Fruit fly (Drosophila melanogaster): ENCODE results near the gene ICA69.

DNA sequence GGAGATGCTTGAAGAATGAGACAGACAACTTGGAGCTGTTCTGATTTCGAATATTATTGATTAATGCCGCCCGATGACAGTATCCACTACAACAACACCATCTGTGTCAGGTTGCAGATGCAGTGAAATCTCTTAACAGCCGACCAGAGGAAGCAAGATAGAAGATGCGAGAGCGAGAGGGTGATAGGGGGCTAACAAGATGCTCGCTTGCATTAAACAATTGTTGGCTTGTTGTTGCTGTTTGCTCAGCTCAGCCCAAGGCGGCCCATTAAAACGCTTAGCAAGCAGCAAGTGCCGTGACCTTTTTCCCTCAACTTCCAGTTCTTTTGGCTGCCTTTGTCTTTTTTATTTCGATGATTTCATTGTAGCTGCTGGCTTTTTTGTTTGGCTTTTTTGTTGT, 1.6 kb upstream of the ICA69 start:
- no peak for TF ChIP-seq Fer3 (tag; optimal IDR thresholded peaks at IDR 0.05)
- TF ChIP-seq Blimp-1 (GFP tag; optimal IDR thresholded peaks at IDR 0.05), result no peak
- TF ChIP-seq CG11398 (GFP tag; optimal IDR thresholded peaks at IDR 0.05), result no peak
- no peak for TF ChIP-seq CG34224 (GFP tag; IDR thresholded peaks at IDR 0.05; ENCODE audit: partially characterized antibody)
- no peak for TF ChIP-seq psq (GFP tag; optimal IDR thresholded peaks at IDR 0.05)
- no peak for TF ChIP-seq CG10274 (GFP tag; optimal IDR thresholded peaks at IDR 0.05)

Measured in whole organism, embryonic.